Fruit fly (Drosophila melanogaster): ENCODE measurements around the gene kirre.
A peak's percentile ranks its signal among the peaks of the same experiment; 100 is the strongest.

kirre gene

DNA sequence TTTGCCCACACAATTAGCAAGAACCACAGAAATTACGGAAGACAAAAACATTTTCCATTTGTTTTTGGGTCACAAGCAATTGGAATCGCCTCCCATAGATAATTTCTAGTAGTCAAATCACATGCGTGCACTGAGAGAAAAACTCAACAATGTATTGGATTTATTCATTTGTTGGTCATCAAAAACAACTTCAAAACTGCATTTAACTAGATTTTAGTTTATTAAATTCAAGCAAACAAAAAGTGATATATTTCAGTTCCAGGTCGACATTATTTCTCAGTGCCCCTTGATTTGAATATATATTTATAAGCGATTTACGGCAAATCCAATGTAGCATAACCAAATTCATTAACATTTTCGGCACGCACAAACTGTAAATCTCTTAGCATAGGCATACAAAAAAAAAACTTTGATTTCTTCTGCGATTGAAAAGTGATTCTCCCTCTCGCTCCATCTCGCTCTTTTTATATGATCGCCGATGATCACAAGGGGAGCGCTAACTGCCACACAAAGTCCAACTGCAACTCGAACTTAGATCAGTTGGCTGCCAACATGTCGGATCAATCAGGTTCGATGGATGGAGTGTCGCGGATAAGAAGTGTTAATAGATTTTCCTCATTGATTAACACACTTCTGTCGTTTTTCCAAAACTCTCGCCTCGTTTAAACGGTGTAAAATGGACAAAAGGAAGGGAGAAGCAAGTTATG lies 285.5 kb downstream of the kirre start:
- TF ChIP-seq fd59A (GFP tag; optimal IDR thresholded peaks at IDR 0.05) (no peak), CG7368 (GFP tag; optimal IDR thresholded peaks at IDR 0.05) (no peak), CG32006 (GFP tag; optimal IDR thresholded peaks at IDR 0.05) (peak; percentile 64), OdsH (GFP tag; optimal IDR thresholded peaks at IDR 0.05) (peak; percentile 45), pdm3 (GFP tag; optimal IDR thresholded peaks at IDR 0.05) (peak; percentile 50), CG4318 (GFP tag; optimal IDR thresholded peaks at IDR 0.05) (peak; percentile 23), CG11902 (GFP tag; optimal IDR thresholded peaks at IDR 0.05) (no peak), CG16779 (tag; optimal IDR thresholded peaks at IDR 0.05) (peak; percentile 13), Sox15 (GFP tag; optimal IDR thresholded peaks at IDR 0.05) (no peak), dsx (GFP tag; optimal IDR thresholded peaks at IDR 0.05; ENCODE audit: poor library complexity, severe bottlenecking) (no peak), CG15336 (GFP tag; IDR thresholded peaks at IDR 0.05) (peak; percentile 61), achi (GFP tag; optimal IDR thresholded peaks at IDR 0.05) (peak; percentile 46), Gug (GFP tag; IDR thresholded peaks at IDR 0.05) (peak; percentile 48; the same call in 1 of the 2 replicates), CG31627 (GFP tag; optimal IDR thresholded peaks at IDR 0.05) (peak; percentile 17), svp (GFP tag) (peak; percentile 65), CG6808 (GFP tag; optimal IDR thresholded peaks at IDR 0.05) (no peak), ss (GFP tag; optimal IDR thresholded peaks at IDR 0.05) (no peak), acj6 (GFP tag; optimal IDR thresholded peaks at IDR 0.05) (peak; percentile 40), Sox14 (GFP tag; optimal IDR thresholded peaks at IDR 0.05) (peak; percentile 33), fd85E (GFP tag; optimal IDR thresholded peaks at IDR 0.05) (no peak), CG8319 (GFP tag; optimal IDR thresholded peaks at IDR 0.05) (no peak), CG8632 (GFP tag; optimal IDR thresholded peaks at IDR 0.05) (no peak), CG8119 (GFP tag; IDR thresholded peaks at IDR 0.05) (peak; percentile 58; the same call in 2 of the 3 replicates), salr (GFP tag; optimal IDR thresholded peaks at IDR 0.05) (no peak), CG6163 (GFP tag; IDR thresholded peaks at IDR 0.05) (peak; percentile 69; the same call in 2 of the 3 replicates), CG10669 (GFP tag; optimal IDR thresholded peaks at IDR 0.05) (peak; percentile 40), CG6854 (GFP tag; optimal IDR thresholded peaks at IDR 0.05) (no peak), esn (GFP tag; optimal IDR thresholded peaks at IDR 0.05) (peak; percentile 18), Eip75B (GFP tag; optimal IDR thresholded peaks at IDR 0.05) (peak; percentile 26), topi (GFP tag; optimal IDR thresholded peaks at IDR 0.05) (peak; percentile 3), spab (GFP tag; optimal IDR thresholded peaks at IDR 0.05) (peak; percentile 16), CG3032 (tag; optimal IDR thresholded peaks at IDR 0.05) (peak; percentile 40), Eip78C (GFP tag) (peak; percentile 83), CG9139 (GFP tag; optimal IDR thresholded peaks at IDR 0.05) (no peak), CG11294 (GFP tag; IDR thresholded peaks at IDR 0.05) (0 out of 2 replicates have a peak, but pooled peaks have one; percentile 24), dac (GFP tag; optimal IDR thresholded peaks at IDR 0.05) (no peak), Met (GFP tag; optimal IDR thresholded peaks at IDR 0.05) (peak; percentile 35), Blimp-1 (GFP tag; optimal IDR thresholded peaks at IDR 0.05) (no peak), eg (GFP tag; IDR thresholded peaks at IDR 0.05) (peak; percentile 73), CG6792 (GFP tag; optimal IDR thresholded peaks at IDR 0.05) (no peak), Hr4 (GFP tag; optimal IDR thresholded peaks at IDR 0.05) (peak; percentile 65), Eip93F (GFP tag; optimal IDR thresholded peaks at IDR 0.05) (no peak), CG3919 (GFP tag; optimal IDR thresholded peaks at IDR 0.05) (peak; percentile 41), Hr39 (GFP tag; optimal IDR thresholded peaks at IDR 0.05) (peak; percentile 5), CG1621 (tag; optimal IDR thresholded peaks at IDR 0.05) (peak; percentile 1), fkh (GFP tag; optimal IDR thresholded peaks at IDR 0.05) (no peak), Ets96B (tag; optimal IDR thresholded peaks at IDR 0.05) (peak; percentile 37), CG10631 (GFP tag; optimal IDR thresholded peaks at IDR 0.05) (peak; percentile 29), CG6276 (GFP tag; optimal IDR thresholded peaks at IDR 0.05) (peak; percentile 50)

Measured in whole organism, prepupa.